Worm (Caenorhabditis elegans): ENCODE measurements around the gene afmd-2.

- TF ChIP-seq pes-1 (GFP tag; IDR thresholded peaks at IDR 0.05) (no peak), tbx-11 (GFP tag; IDR thresholded peaks at IDR 0.05) (no peak), tbx-37 (GFP tag; conservative IDR thresholded peaks at IDR 0.05) (no peak), ama-1 (optimal IDR thresholded peaks at IDR 0.05) (no peak), aly-1 (tag; optimal IDR thresholded peaks at IDR 0.05) (no peak), ceh-13 (GFP tag; optimal IDR thresholded peaks at IDR 0.05) (no peak), B0310.2 (tag; optimal IDR thresholded peaks at IDR 0.05) (no peak), tra-4 (tag; optimal IDR thresholded peaks at IDR 0.05) (no peak), ceh-36 (tag; optimal IDR thresholded peaks at IDR 0.05) (no peak), flt-1 (GFP tag; IDR thresholded peaks at IDR 0.05) (no peak), hnd-1 (tag; optimal IDR thresholded peaks at IDR 0.05) (no peak), hmg-4 (GFP tag; optimal IDR thresholded peaks at IDR 0.05) (no peak), scrt-1 (GFP tag; IDR thresholded peaks at IDR 0.05) (no peak), sea-1 (GFP tag; conservative IDR thresholded peaks at IDR 0.05) (no peak)
Measured at ce11 chrIV:13483596-13483995, 25.4 kb upstream of the afmd-2 start.
